Worm (Caenorhabditis elegans): ENCODE data around the gene ceh-43.
A peak's percentile ranks its signal among the peaks of the same experiment; 100 is the strongest.

The ceh-43 gene

DNA sequence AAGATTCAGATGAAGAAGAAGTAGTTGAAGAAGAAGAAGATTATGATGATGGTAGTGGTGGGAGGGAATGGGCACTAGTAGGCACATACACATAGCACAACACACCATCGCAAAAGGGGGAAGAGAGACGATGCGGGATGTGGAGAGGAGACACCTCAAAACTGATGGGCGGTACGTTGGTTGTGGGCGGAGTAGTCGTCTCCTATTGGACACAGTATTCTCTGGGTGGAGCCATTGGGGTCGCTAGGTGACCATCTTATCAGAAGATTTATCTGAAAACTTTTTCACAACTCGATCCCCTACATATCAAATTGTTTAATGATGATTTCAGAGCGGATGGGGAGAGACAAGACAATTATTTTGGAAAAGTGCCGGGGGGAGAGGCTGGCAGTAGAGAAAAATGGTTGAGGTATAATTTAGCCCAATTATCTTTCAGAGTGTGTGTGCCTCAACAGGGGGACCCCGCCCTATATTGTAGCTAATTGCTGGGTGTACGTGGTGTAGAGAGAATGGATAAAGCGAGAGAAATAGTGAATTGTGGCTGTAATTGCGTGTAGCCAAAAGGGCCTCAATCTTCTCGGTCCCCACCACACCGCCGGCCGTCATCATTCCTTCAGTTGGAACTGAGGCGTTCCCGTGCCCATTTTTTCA lies 1.2 kb upstream of the ceh-43 start:
- TF ChIP-seq bed-3 (GFP tag; optimal IDR thresholded peaks at IDR 0.05) (no peak), lsy-2 (tag; optimal IDR thresholded peaks at IDR 0.05) (peak; percentile 71), snpc-4 (tag; optimal IDR thresholded peaks at IDR 0.05) (no peak), nhr-2 (tag; optimal IDR thresholded peaks at IDR 0.05) (no peak), mls-2 (tag; optimal IDR thresholded peaks at IDR 0.05) (peak; percentile 50), lin-13 (tag; optimal IDR thresholded peaks at IDR 0.05) (no peak), ceh-39 (tag; optimal IDR thresholded peaks at IDR 0.05) (no peak), unc-62 (GFP tag; optimal IDR thresholded peaks at IDR 0.05) (no peak), zip-8 (tag; optimal IDR thresholded peaks at IDR 0.05) (no peak), nhr-28 (tag; optimal IDR thresholded peaks at IDR 0.05) (no peak), mep-1 (tag; optimal IDR thresholded peaks at IDR 0.05) (no peak), ceh-83 (GFP tag; optimal IDR thresholded peaks at IDR 0.05) (no peak), lin-32 (GFP tag; optimal IDR thresholded peaks at IDR 0.05) (no peak), elt-3 (tag; optimal IDR thresholded peaks at IDR 0.05) (no peak), ceh-43 (GFP tag; optimal IDR thresholded peaks at IDR 0.05) (peak; percentile 99), M03D4.4 (tag; optimal IDR thresholded peaks at IDR 0.05) (no peak), unc-120 (tag; optimal IDR thresholded peaks at IDR 0.05; ENCODE audit: poor library complexity, severe bottlenecking) (no peak), elt-1 (tag; optimal IDR thresholded peaks at IDR 0.05; ENCODE audit: borderline replicate concordance, insufficient read depth) (no peak), sem-2 (GFP tag; optimal IDR thresholded peaks at IDR 0.05) (no peak), nhr-76 (tag; optimal IDR thresholded peaks at IDR 0.05) (no peak), ztf-11 (tag; optimal IDR thresholded peaks at IDR 0.05) (no peak), ham-2 (GFP tag; optimal IDR thresholded peaks at IDR 0.05) (peak; percentile 44), unc-39 (tag; optimal IDR thresholded peaks at IDR 0.05) (no peak), flh-1 (GFP tag; optimal IDR thresholded peaks at IDR 0.05) (no peak), hlh-1 (tag; optimal IDR thresholded peaks at IDR 0.05) (no peak), nhr-12 (tag; optimal IDR thresholded peaks at IDR 0.05) (no peak), ces-1 (GFP tag; optimal IDR thresholded peaks at IDR 0.05) (no peak), mab-5 (tag; optimal IDR thresholded peaks at IDR 0.05) (no peak), cnd-1 (tag; optimal IDR thresholded peaks at IDR 0.05) (no peak), pha-4 (tag; optimal IDR thresholded peaks at IDR 0.05) (no peak), blmp-1 (tag; optimal IDR thresholded peaks at IDR 0.05) (no peak), drap-1 (GFP tag; optimal IDR thresholded peaks at IDR 0.05) (no peak), sptf-1 (tag; optimal IDR thresholded peaks at IDR 0.05) (peak; percentile 39)

DNA sequence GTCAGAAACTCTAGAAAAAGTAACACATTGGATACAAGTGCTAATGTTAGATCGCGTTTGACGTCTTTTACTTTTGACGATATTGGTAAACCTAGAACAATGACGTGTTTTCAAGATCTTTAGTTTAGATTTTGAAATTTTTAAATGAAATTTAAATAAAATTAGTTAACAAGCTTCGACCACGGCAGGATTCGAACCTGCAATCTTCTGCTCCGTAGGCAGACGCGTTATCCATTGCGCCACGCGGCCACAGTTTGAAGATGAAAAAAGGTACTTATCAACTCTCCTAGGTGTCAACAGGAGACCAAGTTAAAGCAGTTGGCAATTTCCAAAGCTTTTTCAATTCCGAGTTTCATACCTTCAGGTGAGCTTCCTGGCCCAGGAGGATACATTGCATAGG lies 386 bp downstream of the ceh-43 start:
- no peak for TF ChIP-seq mab-5 (tag; optimal IDR thresholded peaks at IDR 0.05)
- no peak for TF ChIP-seq ztf-11 (tag; optimal IDR thresholded peaks at IDR 0.05)
- no peak for TF ChIP-seq zip-8 (tag; optimal IDR thresholded peaks at IDR 0.05)
- no peak for TF ChIP-seq nhr-12 (tag; optimal IDR thresholded peaks at IDR 0.05)
- no peak for TF ChIP-seq mls-2 (tag; optimal IDR thresholded peaks at IDR 0.05)
- TF ChIP-seq lsy-2 (tag; optimal IDR thresholded peaks at IDR 0.05), result no peak
- TF ChIP-seq M03D4.4 (tag; optimal IDR thresholded peaks at IDR 0.05), result no peak
- TF ChIP-seq nhr-237 (tag; optimal IDR thresholded peaks at IDR 0.05), result no peak
- no peak for TF ChIP-seq flh-1 (GFP tag; optimal IDR thresholded peaks at IDR 0.05)
- TF ChIP-seq pha-4 (tag; optimal IDR thresholded peaks at IDR 0.05), result no peak
- no peak for TF ChIP-seq nhr-2 (tag; optimal IDR thresholded peaks at IDR 0.05)
- TF ChIP-seq elt-3 (tag; optimal IDR thresholded peaks at IDR 0.05), result no peak
- no peak for TF ChIP-seq lin-13 (tag; optimal IDR thresholded peaks at IDR 0.05)
- TF ChIP-seq tbx-8 (GFP tag; optimal IDR thresholded peaks at IDR 0.05), result no peak

DNA sequence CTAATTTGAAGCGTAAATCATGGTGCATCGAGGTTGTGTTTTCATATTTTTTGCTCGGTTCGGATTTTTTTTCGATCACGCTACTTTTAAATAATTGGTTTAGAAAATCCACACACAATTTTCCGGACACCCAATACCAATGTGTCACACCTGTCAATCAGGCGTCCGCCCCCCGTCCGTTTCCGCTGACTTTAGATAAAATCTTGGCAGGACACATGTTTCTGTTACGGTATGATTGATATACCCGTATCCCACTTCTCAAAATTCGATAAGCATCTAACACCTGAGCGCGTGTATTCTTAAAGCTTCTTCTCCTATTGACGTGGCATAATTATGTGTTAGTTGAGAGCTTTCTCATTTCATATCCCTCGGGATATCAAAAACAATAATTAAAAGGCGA lies 1.7 kb downstream of the ceh-43 start:
- TF ChIP-seq elt-1 (tag; optimal IDR thresholded peaks at IDR 0.05; ENCODE audit: borderline replicate concordance, insufficient read depth), result peak; percentile 67
- peak; percentile 18 for TF ChIP-seq nhr-2 (tag; optimal IDR thresholded peaks at IDR 0.05)
- TF ChIP-seq ceh-43 (GFP tag; optimal IDR thresholded peaks at IDR 0.05), result peak; percentile 77
- TF ChIP-seq unc-62 (GFP tag; optimal IDR thresholded peaks at IDR 0.05), result peak; percentile 80
- TF ChIP-seq elt-3 (tag; optimal IDR thresholded peaks at IDR 0.05), result no peak

DNA sequence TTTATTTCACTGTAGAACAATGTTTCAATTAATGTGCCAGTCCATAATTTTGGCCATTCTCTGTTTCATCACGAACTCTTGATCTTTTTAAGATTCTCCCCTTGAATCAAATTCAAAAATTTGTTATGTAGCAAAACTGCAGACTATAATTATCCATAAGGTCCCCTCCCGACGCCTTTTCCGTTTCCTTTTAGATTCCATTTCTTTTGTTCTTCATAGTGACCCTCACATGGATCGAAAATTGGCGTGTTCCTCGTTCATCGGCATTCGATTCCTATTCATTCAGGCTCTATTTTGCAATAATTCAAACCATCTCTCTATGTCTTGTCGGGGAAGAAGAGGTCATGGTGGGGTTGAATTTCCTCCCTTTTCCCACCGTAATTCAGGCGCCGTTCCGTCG lies 5.3 kb downstream of the ceh-43 start:
- TF ChIP-seq nhr-28 (tag; optimal IDR thresholded peaks at IDR 0.05), result no peak
- peak; percentile 96 for TF ChIP-seq ceh-43 (GFP tag; optimal IDR thresholded peaks at IDR 0.05)
- TF ChIP-seq ham-2 (GFP tag; optimal IDR thresholded peaks at IDR 0.05), result no peak

Data from whole organism, mixed stage, embryonic.